Worm (Caenorhabditis elegans) whole organism, L4 larva: ENCODE measurements around the gene myrf-2.

Experiments
- D1046.2 ChIP-seq: fragments of 200-800 bp; sonication (Bioruptor generic); IDR thresholded peaks from 2 replicates; pipeline ENCODE4 v1.3.6; 2022; ENCODE audit warnings: missing genetic modification characterization, missing compliant biosample characterization
- aly-2 ChIP-seq: sonication (generic microtip); optimal IDR thresholded peaks from 2 replicates; lab custom pipeline; 2018; ENCODE audit warnings: missing biosample characterization, missing genetic modification characterization
- ama-1 ChIP-seq: fragments of 150-350 bp; optimal IDR thresholded peaks from 2 replicates; lab custom pipeline; 2014; ENCODE audit warnings: inconsistent platforms, mixed read lengths
- arid-1 ChIP-seq: fragments of 200-800 bp; sonication (Bioruptor generic); conservative IDR thresholded peaks from 2 replicates; pipeline ENCODE4 v1.3.6; 2022; ENCODE audit warnings: missing genetic modification reagents, missing genetic modification characterization, missing compliant biosample characterization
- mep-1 ChIP-seq: fragments of 150-350 bp; sonication (generic microtip); optimal IDR thresholded peaks from 3 replicates; lab custom pipeline; 2014; ENCODE audit warnings: missing biosample characterization, missing genetic modification characterization
- nhr-77 ChIP-seq: fragments of 150-350 bp; optimal IDR thresholded peaks from 2 replicates; lab custom pipeline; 2014; ENCODE audit warnings: missing biosample characterization, missing genetic modification characterization
- snpc-4 ChIP-seq: fragments of 150-350 bp; optimal IDR thresholded peaks from 2 replicates; lab custom pipeline; 2014; ENCODE audit warnings: missing biosample characterization, missing genetic modification characterization
- ztf-11 ChIP-seq: fragments of 150-350 bp; optimal IDR thresholded peaks from 2 replicates; lab custom pipeline; 2014; ENCODE audit warnings: missing biosample characterization, missing genetic modification characterization

- TF ChIP-seq ztf-11 (tag; lab: Kevin White, UChicago): no peak
- no peak for TF ChIP-seq aly-2 (tag; lab: Kevin White, UChicago)
- TF ChIP-seq mep-1 (tag; lab: Kevin White, UChicago): no peak
- no peak for TF ChIP-seq D1046.2 (GFP tag; lab: Robert Waterston, UW)
- no peak for TF ChIP-seq nhr-77 (tag; lab: Kevin White, UChicago)
- no peak for TF ChIP-seq ama-1 (lab: Kevin White, UChicago)
- TF ChIP-seq arid-1 (GFP tag; lab: Robert Waterston, UW): no peak
- TF ChIP-seq snpc-4 (tag; lab: Kevin White, UChicago): no peak
Observed at ce11 chrX:10150918-10151317, 43.3 kb downstream of the myrf-2 start.
